Worm (Caenorhabditis elegans) whole organism, L4 larva: Measurements from ENCODE around the gene acs-20.

Source experiments
- F10B5.3 ChIP-seq: sonication (generic microtip); optimal IDR thresholded peaks from 2 replicates; lab custom pipeline; 2016; ENCODE audit warnings: mild to moderate bottlenecking, missing genetic modification characterization, missing compliant biosample characterization
- F44E2.7 ChIP-seq: fragments of 200-800 bp; sonication (Bioruptor generic); IDR thresholded peaks from 2 replicates; pipeline ENCODE4 v2.1.2; 2022; ENCODE audit warnings: missing genetic modification characterization, missing compliant biosample characterization
- R02D3.7 ChIP-seq: fragments of 150-350 bp; sonication (generic microtip); optimal IDR thresholded peaks from 3 replicates; lab custom pipeline; 2014; ENCODE audit warnings: missing biosample characterization, missing genetic modification characterization
- T20F7.1 ChIP-seq: fragments of 200-800 bp; sonication (Bioruptor generic); optimal IDR thresholded peaks from 2 replicates; lab custom pipeline; 2018; ENCODE audit warnings: mild to moderate bottlenecking, missing genetic modification characterization, missing compliant biosample characterization
- Y75B8A.6 ChIP-seq: fragments of 200-800 bp; sonication (Bioruptor generic); IDR thresholded peaks from 2 replicates; pipeline ENCODE4 v1.3.6; 2022; ENCODE audit warnings: missing genetic modification reagents, missing genetic modification characterization, missing compliant biosample characterization
- ZK546.5 ChIP-seq, 2 experiments: sonication (generic microtip); optimal IDR thresholded peaks; 2 replicates each; lab custom pipeline; 2017; ENCODE audit warnings: missing biosample characterization in 2 of 2, missing genetic modification characterization in 2 of 2
- aly-2 ChIP-seq: sonication (generic microtip); optimal IDR thresholded peaks from 2 replicates; lab custom pipeline; 2018; ENCODE audit warnings: missing biosample characterization, missing genetic modification characterization
- ceh-20 ChIP-seq: fragments of 200-800 bp; sonication (Bioruptor generic); IDR thresholded peaks from 2 replicates; pipeline ENCODE4 v1.3.6; 2022; ENCODE audit warnings: missing genetic modification reagents, missing genetic modification characterization, missing compliant biosample characterization
- ceh-32 ChIP-seq: sonication (generic microtip); optimal IDR thresholded peaks from 2 replicates; lab custom pipeline; 2016; ENCODE audit warnings: mild to moderate bottlenecking, missing genetic modification characterization, missing compliant biosample characterization; ENCODE audit not compliant: poor library complexity
- cey-2 ChIP-seq: sonication (generic microtip); optimal IDR thresholded peaks from 3 replicates; lab custom pipeline; 2017; ENCODE audit warnings: missing genetic modification characterization, mild to moderate bottlenecking, missing compliant biosample characterization, antibody characterized with exemption, borderline replicate concordance; ENCODE audit not compliant: insufficient read depth
- daf-16 ChIP-seq, 3 experiments: sonication (generic microtip); optimal IDR thresholded peaks; 2 replicates each; lab custom pipeline; 2016 to 2017; ENCODE audit warnings: missing genetic modification characterization in 3 of 3, missing genetic modification reagents in 3 of 3, mild to moderate bottlenecking in 2 of 3, missing compliant biosample characterization in 2 of 3, missing biosample characterization in 1 of 3, moderate library complexity in 1 of 3
- dmd-9 ChIP-seq: fragments of 200-800 bp; sonication (Bioruptor generic); IDR thresholded peaks from 2 replicates; pipeline ENCODE4 v1.3.6; 2022; ENCODE audit warnings: missing genetic modification reagents, missing genetic modification characterization, missing compliant biosample characterization
- duxl-1 ChIP-seq: sonication (generic microtip); optimal IDR thresholded peaks from 2 replicates; lab custom pipeline; 2016; ENCODE audit warnings: mild to moderate bottlenecking, missing genetic modification characterization, moderate library complexity, missing compliant biosample characterization; ENCODE audit not compliant: poor library complexity
- egl-27 ChIP-seq: sonication (generic microtip); optimal IDR thresholded peaks from 3 replicates; lab custom pipeline; 2017; ENCODE audit warnings: missing biosample characterization, missing genetic modification reagents, missing genetic modification characterization
- fkh-10 ChIP-seq: fragments of 150-350 bp; optimal IDR thresholded peaks from 2 replicates; lab custom pipeline; 2014; ENCODE audit warnings: missing biosample characterization, missing genetic modification reagents, missing genetic modification characterization
- hif-1 ChIP-seq, 2 experiments: sonication (generic microtip); optimal IDR thresholded peaks; 2 replicates each; lab custom pipeline; 2016 to 2017; ENCODE audit warnings: missing compliant biosample characterization in 2 of 2, missing genetic modification characterization in 2 of 2, missing genetic modification reagents in 2 of 2, missing genotype in 2 of 2, mild to moderate bottlenecking in 1 of 2
- hlh-11 ChIP-seq: fragments of 200-800 bp; sonication (Bioruptor generic); optimal IDR thresholded peaks from 2 replicates; lab custom pipeline; 2018; ENCODE audit warnings: mild to moderate bottlenecking, missing genetic modification characterization, missing compliant biosample characterization
- hlh-30 ChIP-seq: sonication (generic microtip); optimal IDR thresholded peaks from 2 replicates; lab custom pipeline; 2017; ENCODE audit warnings: antibody characterized with exemption, mild to moderate bottlenecking, missing genetic modification characterization, missing compliant biosample characterization; ENCODE audit not compliant: insufficient read depth
- hmg-1.1 ChIP-seq: fragments of 200-800 bp; sonication (Bioruptor generic); IDR thresholded peaks from 2 replicates; pipeline ENCODE4 v1.3.6; 2022; ENCODE audit warnings: missing genetic modification reagents, missing genetic modification characterization, missing compliant biosample characterization
- jun-1 ChIP-seq: fragments of 150-350 bp; optimal IDR thresholded peaks from 2 replicates; lab custom pipeline; 2014; ENCODE audit warnings: missing biosample characterization, missing genetic modification reagents, missing genetic modification characterization
- lim-7 ChIP-seq: fragments of 200-800 bp; sonication (Bioruptor generic); IDR thresholded peaks from 2 replicates; pipeline ENCODE4 v1.3.6; 2022; ENCODE audit warnings: missing genetic modification characterization, missing compliant biosample characterization
- lin-1 ChIP-seq: fragments of 200-800 bp; sonication (Bioruptor generic); IDR thresholded peaks from 2 replicates; pipeline ENCODE4 v1.3.6; 2022; ENCODE audit warnings: missing genetic modification reagents, missing genetic modification characterization, missing compliant biosample characterization
- lin-15B ChIP-seq: fragments of 150-350 bp; sonication (generic microtip); optimal IDR thresholded peaks from 3 replicates; lab custom pipeline; 2014; ENCODE audit warnings: missing biosample characterization, missing genetic modification characterization
- lin-29 ChIP-seq: fragments of 200-800 bp; sonication (Bioruptor generic); IDR thresholded peaks from 2 replicates; pipeline ENCODE4 v1.3.6; 2022; ENCODE audit warnings: missing genetic modification reagents, missing genetic modification characterization, missing compliant biosample characterization
- lin-38 ChIP-seq: fragments of 200-800 bp; sonication (Bioruptor generic); IDR thresholded peaks from 2 replicates; pipeline ENCODE4 v1.3.6; 2022; ENCODE audit warnings: missing genetic modification reagents, missing genetic modification characterization, missing compliant biosample characterization
- lsy-2 ChIP-seq, 2 experiments: fragments of 150-350 bp in 1 of 2; sonication (generic microtip) in 1 of 2; optimal IDR thresholded peaks; 2 replicates each; lab custom pipeline; 2014 to 2017; ENCODE audit warnings: missing biosample characterization in 2 of 2, missing genetic modification characterization in 2 of 2
- madf-9 ChIP-seq: fragments of 200-800 bp; sonication (Bioruptor generic); conservative IDR thresholded peaks from 2 replicates; pipeline ENCODE4 v1.3.6; 2022; ENCODE audit warnings: missing genetic modification reagents, missing genetic modification characterization, missing compliant biosample characterization
- mxl-3 ChIP-seq: fragments of 200-800 bp; sonication (Bioruptor generic); optimal IDR thresholded peaks from 2 replicates; lab custom pipeline; 2018; ENCODE audit warnings: mild to moderate bottlenecking, missing genetic modification characterization, missing compliant biosample characterization
- nhr-10 ChIP-seq: fragments of 150-350 bp; optimal IDR thresholded peaks from 2 replicates; lab custom pipeline; 2014; ENCODE audit warnings: missing biosample characterization, missing genetic modification characterization
- nhr-102 ChIP-seq: sonication (generic microtip); optimal IDR thresholded peaks from 2 replicates; lab custom pipeline; 2016; ENCODE audit warnings: mild to moderate bottlenecking, missing genetic modification characterization, moderate library complexity, missing compliant biosample characterization
- nhr-111 ChIP-seq: fragments of 200-800 bp; sonication (Bioruptor generic); optimal IDR thresholded peaks from 2 replicates; lab custom pipeline; 2018; ENCODE audit warnings: mild to moderate bottlenecking, missing genetic modification characterization, missing compliant biosample characterization
- nhr-237 ChIP-seq: sonication (generic microtip); optimal IDR thresholded peaks from 2 replicates; lab custom pipeline; 2017; ENCODE audit warnings: missing biosample characterization, missing genetic modification characterization
- nhr-41 ChIP-seq: fragments of 200-800 bp; sonication (Bioruptor generic); IDR thresholded peaks from 2 replicates; pipeline ENCODE4 v1.3.6; 2022; ENCODE audit warnings: missing genetic modification reagents, missing genetic modification characterization, missing compliant biosample characterization
- nhr-48 ChIP-seq: sonication (generic microtip); optimal IDR thresholded peaks from 2 replicates; lab custom pipeline; 2016; ENCODE audit warnings: mild to moderate bottlenecking, missing genetic modification characterization, missing compliant biosample characterization
- nhr-77 ChIP-seq: fragments of 150-350 bp; optimal IDR thresholded peaks from 2 replicates; lab custom pipeline; 2014; ENCODE audit warnings: missing biosample characterization, missing genetic modification characterization
- pha-4 ChIP-seq, 2 experiments: fragments of 150-350 bp in 1 of 2; fragments of 200-800 bp in 1 of 2; sonication (Bioruptor generic) in 1 of 2; IDR thresholded peaks in 1 of 2; optimal IDR thresholded peaks in 1 of 2; 2 replicates each; pipeline versions ENCODE4 v1.3.6 to Lab custom; 2014 to 2022; ENCODE audit warnings: missing genetic modification characterization in 2 of 2, missing genetic modification reagents in 2 of 2, missing biosample characterization in 1 of 2, missing compliant biosample characterization in 1 of 2
- sdz-12 ChIP-seq: fragments of 200-800 bp; sonication (Bioruptor generic); optimal IDR thresholded peaks from 2 replicates; lab custom pipeline; 2018; ENCODE audit warnings: mild to moderate bottlenecking, missing genetic modification characterization, missing compliant biosample characterization
- set-16 ChIP-seq: fragments of 200-800 bp; sonication (Bioruptor generic); IDR thresholded peaks from 2 replicates; pipeline ENCODE4 v1.3.6; 2022; ENCODE audit warnings: missing genetic modification reagents, missing genetic modification characterization, missing compliant biosample characterization
- spr-1 ChIP-seq: sonication (generic microtip); optimal IDR thresholded peaks from 2 replicates; lab custom pipeline; 2016; ENCODE audit warnings: mild to moderate bottlenecking, missing genetic modification characterization, missing compliant biosample characterization
- tag-97 ChIP-seq: fragments of 200-800 bp; sonication (Bioruptor generic); IDR thresholded peaks from 2 replicates; pipeline ENCODE4 v1.3.6; 2022; ENCODE audit warnings: missing genetic modification characterization, missing compliant biosample characterization
- unc-130 ChIP-seq: sonication (generic microtip); optimal IDR thresholded peaks from 2 replicates; lab custom pipeline; 2016; ENCODE audit warnings: missing genetic modification reagents, missing genetic modification characterization, missing compliant biosample characterization
- unc-62 ChIP-seq, 3 experiments: fragments of 150-350 bp in 1 of 3; sonication (generic microtip); optimal IDR thresholded peaks in 2 of 3; peaks in 1 of 3; 1 replicate in 1 of 3; 2 replicates in 2 of 3; lab custom pipeline; 2014 to 2017; ENCODE audit warnings: missing biosample characterization in 3 of 3, missing genetic modification characterization in 3 of 3, missing genetic modification reagents in 3 of 3, missing genotype in 1 of 3
- vab-7 ChIP-seq: fragments of 200-800 bp; sonication (Bioruptor generic); IDR thresholded peaks from 2 replicates; pipeline ENCODE4 v1.3.6; 2022; ENCODE audit warnings: missing genetic modification reagents, missing genetic modification characterization, missing compliant biosample characterization
- zip-11 ChIP-seq: fragments of 200-800 bp; sonication (Bioruptor generic); IDR thresholded peaks from 2 replicates; pipeline ENCODE4 v1.3.6; 2022; ENCODE audit warnings: missing genetic modification characterization, missing compliant biosample characterization
- zip-2 ChIP-seq: fragments of 150-350 bp; optimal IDR thresholded peaks from 2 replicates; lab custom pipeline; 2014; ENCODE audit warnings: missing biosample characterization, missing genetic modification characterization
- ztf-7 ChIP-seq: fragments of 150-350 bp; optimal IDR thresholded peaks from 2 replicates; lab custom pipeline; 2014; ENCODE audit warnings: missing biosample characterization, missing genetic modification characterization

Gene acs-20

DNA sequence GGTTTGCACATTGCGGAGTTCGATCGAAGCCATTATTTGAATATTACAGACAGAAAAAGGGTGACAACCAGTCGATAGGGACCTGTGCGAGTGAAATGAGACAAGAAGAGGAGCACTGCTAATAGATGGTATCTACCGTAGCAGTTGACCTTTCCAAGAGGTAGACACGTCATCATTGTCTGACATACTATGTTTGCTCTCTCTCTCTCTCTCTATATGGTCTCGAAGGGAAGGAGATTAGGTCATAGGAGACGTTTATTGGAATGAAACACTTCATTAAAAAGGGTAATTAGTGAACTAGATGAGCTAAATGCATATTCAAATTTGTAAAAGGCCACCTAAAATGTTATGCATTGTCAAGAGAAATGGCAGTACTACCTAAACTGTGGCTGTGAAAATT is 22.5 kb downstream of the acs-20 start, which contains the start of gene atz-1:
atz-1 (minus strand) TSS at position 101 of the 400 bp plus-strand sequence.
- no peak for TF ChIP-seq fkh-10 (GFP tag; lab: Kevin White, UChicago)
- peak in 1 of 2 experiments; percentile 55 for TF ChIP-seq unc-62 (GFP tag; optimal IDR thresholded peaks at IDR 0.05 in 1 of 2; lab: Kevin White, UChicago)
- no peak for TF ChIP-seq unc-62 (tag; optimal IDR thresholded peaks at IDR 0.05; lab: Kevin White, UChicago)

DNA sequence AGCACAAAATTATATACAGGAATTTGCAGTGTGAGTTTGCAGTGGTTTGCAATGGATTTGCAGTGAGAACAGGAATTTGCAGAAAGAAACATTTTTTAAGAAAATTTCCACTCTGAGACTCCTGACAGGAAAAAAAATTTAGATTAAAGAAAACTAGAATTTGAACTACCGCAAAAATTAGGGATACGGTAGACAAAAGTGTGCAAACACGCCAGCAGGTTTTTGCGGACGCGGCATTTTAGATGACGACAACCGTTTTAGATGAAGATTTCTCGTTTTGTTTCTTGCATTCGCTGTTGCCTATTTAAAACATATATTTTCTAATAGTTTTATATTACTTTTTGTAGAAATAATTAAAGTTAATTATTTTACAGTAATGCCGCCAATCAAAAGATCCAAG is 26.6 kb downstream of the acs-20 start, which contains the start of gene wdr-46:
wdr-46 (plus strand) TSS at position 375 of the 400 bp plus-strand sequence.
- no peak; the same call in 1 of the 2 replicates for TF ChIP-seq lin-38
- TF ChIP-seq daf-16 (GFP tag; optimal IDR thresholded peaks at IDR 0.05; lab: Kevin White, UChicago): no peak
- TF ChIP-seq daf-16 (tag; optimal IDR thresholded peaks at IDR 0.05; lab: Kevin White, UChicago): peak; percentile 27
- no peak for TF ChIP-seq dmd-9 (GFP tag; lab: Robert Waterston, UW)
- peak; percentile 20 for TF ChIP-seq jun-1 (tag; lab: Kevin White, UChicago)
- peak; percentile 78 for TF ChIP-seq nhr-102 (tag; lab: Kevin White, UChicago)
- TF ChIP-seq lsy-2 (tag; optimal IDR thresholded peaks at IDR 0.05; lab: Kevin White, UChicago): peak; percentile 98 to 100
- peak; percentile 62 for TF ChIP-seq hlh-11 (tag; lab: Kevin White, UChicago)
- no peak for TF ChIP-seq lim-7
- TF ChIP-seq ZK546.5 (tag; optimal IDR thresholded peaks at IDR 0.05; lab: Kevin White, UChicago): peak in 1 of 2 experiments; percentile 76
- TF ChIP-seq spr-1 (tag; lab: Kevin White, UChicago): peak; percentile 40
- no peak for TF ChIP-seq R02D3.7 (tag; lab: Kevin White, UChicago)
- peak; percentile 73 for TF ChIP-seq nhr-77
- TF ChIP-seq cey-2 (tag; lab: Kevin White, UChicago): peak; percentile 7
- TF ChIP-seq sdz-12 (GFP tag; lab: Kevin White, UChicago): no peak
- no peak for TF ChIP-seq F10B5.3 (tag; lab: Kevin White, UChicago)
- TF ChIP-seq tag-97 (GFP tag; lab: Robert Waterston, UW): no peak
- TF ChIP-seq madf-9: no peak
- TF ChIP-seq fkh-10 (GFP tag; lab: Kevin White, UChicago): no peak
- TF ChIP-seq ceh-20: peak; percentile 30; the same call in 1 of the 2 replicates
- no peak for TF ChIP-seq mxl-3 (GFP tag; lab: Kevin White, UChicago)
- TF ChIP-seq zip-2: peak; percentile 30
- no peak for TF ChIP-seq ceh-32 (tag; lab: Kevin White, UChicago)
- TF ChIP-seq hmg-1.1 (GFP tag; lab: Robert Waterston, UW): peak; percentile 74
- TF ChIP-seq duxl-1 (tag; lab: Kevin White, UChicago): peak; percentile 75
- TF ChIP-seq lin-1: no peak
- no peak for TF ChIP-seq unc-130
- TF ChIP-seq nhr-41 (GFP tag; lab: Robert Waterston, UW): no peak
- TF ChIP-seq nhr-10: no peak
- no peak for TF ChIP-seq Y75B8A.6
- TF ChIP-seq nhr-111 (GFP tag; lab: Kevin White, UChicago): no peak
- no peak for TF ChIP-seq vab-7 (GFP tag; lab: Robert Waterston, UW)
- TF ChIP-seq egl-27: no peak
- no peak for TF ChIP-seq set-16 (GFP tag; lab: Robert Waterston, UW)
- no peak for TF ChIP-seq lin-15B
- TF ChIP-seq nhr-237: no peak
- TF ChIP-seq hlh-30 (tag; lab: Kevin White, UChicago): peak; percentile 82
- TF ChIP-seq ztf-7 (tag; lab: Kevin White, UChicago): no peak
- TF ChIP-seq zip-11 (GFP tag; lab: Robert Waterston, UW): no peak
- no peak; the same call in 1 of the 2 replicates for TF ChIP-seq pha-4 (GFP tag; IDR thresholded peaks at IDR 0.05; lab: Robert Waterston, UW)
- peak; percentile 63 for TF ChIP-seq pha-4 (tag; optimal IDR thresholded peaks at IDR 0.05; lab: Kevin White, UChicago)
- no peak for TF ChIP-seq aly-2
- no peak for TF ChIP-seq nhr-48
- peak; percentile 43; the same call in 1 of the 2 replicates for TF ChIP-seq lin-29
- TF ChIP-seq F44E2.7 (GFP tag; lab: Robert Waterston, UW): no peak
- TF ChIP-seq T20F7.1 (GFP tag; lab: Kevin White, UChicago): no peak
- TF ChIP-seq hif-1 (tag; optimal IDR thresholded peaks at IDR 0.05; lab: Kevin White, UChicago): peak in 1 of 2 experiments; percentile 56
